Worm (Caenorhabditis elegans): ENCODE results near the gene ipla-3.

ipla-3 gene

ce11 chrV:20753838-20754503 lies 24.9 kb upstream of the ipla-3 start:
- no peak for TF ChIP-seq dve-1 (tag; optimal IDR thresholded peaks at IDR 0.05; ENCODE audit: insufficient read depth)
- TF ChIP-seq hlh-11 (tag; optimal IDR thresholded peaks at IDR 0.05) = peak; percentile 15
- TF ChIP-seq ceh-28 (tag; optimal IDR thresholded peaks at IDR 0.05) = peak; percentile 9
- TF ChIP-seq pqm-1 (tag; optimal IDR thresholded peaks at IDR 0.05) = peak; percentile 67
- TF ChIP-seq daf-16 (GFP tag; optimal IDR thresholded peaks at IDR 0.05) = no peak
- peak; percentile 41 for TF ChIP-seq daf-16 (tag; optimal IDR thresholded peaks at IDR 0.05)
- no peak for TF ChIP-seq nhr-76 (tag; optimal IDR thresholded peaks at IDR 0.05)
- TF ChIP-seq zip-11 (GFP tag; IDR thresholded peaks at IDR 0.05) = no peak
- no peak for TF ChIP-seq pha-4 (GFP tag; IDR thresholded peaks at IDR 0.05)
- TF ChIP-seq pha-4 (tag; optimal IDR thresholded peaks at IDR 0.05) = peak; percentile 72

ce11 chrV:20752609-20753102 lies 23.6 kb upstream of the ipla-3 start, which contains the start of gene pha-4:
TSS of gene pha-4 (plus strand) at chrV:20753052.
- TF ChIP-seq attf-4 (tag; optimal IDR thresholded peaks at IDR 0.05) (no peak), hif-1 (tag; optimal IDR thresholded peaks at IDR 0.05) (peak in 1 of 2 experiments; percentile 8), nhr-41 (GFP tag; IDR thresholded peaks at IDR 0.05) (no peak), skn-1 (tag; optimal IDR thresholded peaks at IDR 0.05) (no peak), pha-4 (GFP tag; IDR thresholded peaks at IDR 0.05) (no peak), pha-4 (tag; optimal IDR thresholded peaks at IDR 0.05) (peak; percentile 95), dve-1 (tag; optimal IDR thresholded peaks at IDR 0.05; ENCODE audit: insufficient read depth) (peak; percentile 79), set-16 (GFP tag; IDR thresholded peaks at IDR 0.05) (peak; percentile 43), nhr-48 (tag; optimal IDR thresholded peaks at IDR 0.05) (peak; percentile 40), ceh-20 (GFP tag; IDR thresholded peaks at IDR 0.05) (no peak), aha-1 (tag) (peak; percentile 23), jun-1 (tag; optimal IDR thresholded peaks at IDR 0.05) (no peak), nhr-102 (tag; optimal IDR thresholded peaks at IDR 0.05) (peak; percentile 32), nhr-28 (tag; optimal IDR thresholded peaks at IDR 0.05) (peak; percentile 31), mxl-3 (GFP tag; optimal IDR thresholded peaks at IDR 0.05) (peak; percentile 76), snpc-1.2 (GFP tag; IDR thresholded peaks at IDR 0.05) (0 out of 2 replicates have a peak, but pooled peaks have one; percentile 28), pqm-1 (tag; optimal IDR thresholded peaks at IDR 0.05) (peak; percentile 59), hmg-1.1 (GFP tag; IDR thresholded peaks at IDR 0.05) (no peak), unc-39 (tag; optimal IDR thresholded peaks at IDR 0.05) (no peak), gei-8 (GFP tag; optimal IDR thresholded peaks at IDR 0.05) (no peak), hlh-30 (tag; optimal IDR thresholded peaks at IDR 0.05; ENCODE audit: insufficient read depth) (peak; percentile 54), nhr-6 (tag; optimal IDR thresholded peaks at IDR 0.05) (peak; percentile 65), hlh-11 (tag; optimal IDR thresholded peaks at IDR 0.05) (peak; percentile 88), dmd-9 (GFP tag; IDR thresholded peaks at IDR 0.05) (no peak), php-3 (GFP tag; IDR thresholded peaks at IDR 0.05) (peak; percentile 68), arid-1 (GFP tag; conservative IDR thresholded peaks at IDR 0.05) (no peak), nhr-77 (tag; optimal IDR thresholded peaks at IDR 0.05) (peak; percentile 20), dmd-6 (GFP tag; IDR thresholded peaks at IDR 0.05) (peak; percentile 64; the same call in 1 of the 2 replicates), daf-16 (GFP tag; optimal IDR thresholded peaks at IDR 0.05) (no peak), daf-16 (tag; optimal IDR thresholded peaks at IDR 0.05) (peak; percentile 45), F44E2.7 (GFP tag; IDR thresholded peaks at IDR 0.05) (no peak), lin-13 (GFP tag; optimal IDR thresholded peaks at IDR 0.05) (no peak), Y75B8A.6 (GFP tag; IDR thresholded peaks at IDR 0.05) (no peak), R02D3.7 (tag; optimal IDR thresholded peaks at IDR 0.05) (no peak), mep-1 (tag; optimal IDR thresholded peaks at IDR 0.05) (peak; percentile 52), daf-12 (tag; optimal IDR thresholded peaks at IDR 0.05) (no peak), T26A8.4 (GFP tag; IDR thresholded peaks at IDR 0.05) (peak; percentile 11; the same call in 1 of the 2 replicates), mes-2 (tag; optimal IDR thresholded peaks at IDR 0.05; ENCODE audit: poor library complexity, severe bottlenecking) (peak; percentile 59)
